Fruit fly (Drosophila melanogaster) whole organism, prepupa: ENCODE results near the gene CG14506.

Experiments
- CG10669 ChIP-seq: fragments of 200-800 bp; sonication (Bioruptor generic); optimal IDR thresholded peaks from 3 replicates; lab custom pipeline; 2018; ENCODE audit warnings: missing biosample characterization, mild to moderate bottlenecking, missing genetic modification characterization, moderate library complexity
- CG6276 ChIP-seq: fragments of 200-800 bp; sonication (Bioruptor generic); optimal IDR thresholded peaks from 2 replicates; lab custom pipeline; 2017; ENCODE audit warnings: missing biosample characterization, mild to moderate bottlenecking, missing genetic modification characterization
- CG6808 ChIP-seq: fragments of 200-800 bp; sonication (Bioruptor generic); optimal IDR thresholded peaks from 3 replicates; lab custom pipeline; 2017; ENCODE audit warnings: missing biosample characterization, missing genetic modification characterization, mild to moderate bottlenecking, moderate library complexity, missing genetic modification reagents
- CG7368 ChIP-seq: fragments of 200-800 bp; sonication (Bioruptor generic); optimal IDR thresholded peaks from 3 replicates; lab custom pipeline; 2016; ENCODE audit warnings: missing biosample characterization, missing genetic modification characterization
- Eip75B ChIP-seq: fragments of 200-800 bp; sonication (Bioruptor generic); optimal IDR thresholded peaks from 3 replicates; lab custom pipeline; 2016; ENCODE audit warnings: missing biosample characterization, missing genetic modification characterization
- Eip93F ChIP-seq: fragments of 200-800 bp; sonication (Bioruptor generic); optimal IDR thresholded peaks from 2 replicates; lab custom pipeline; 2016; ENCODE audit warnings: missing biosample characterization, mild to moderate bottlenecking, missing genetic modification characterization
- Gug ChIP-seq: fragments of 200-800 bp; sonication (Bioruptor generic); IDR thresholded peaks from 2 replicates; pipeline ENCODE4 v1.3.6; 2022; ENCODE audit warnings: missing biosample characterization, missing genetic modification characterization
- Hr38 ChIP-seq: sonication (Bioruptor generic); optimal IDR thresholded peaks from 2 replicates; lab custom pipeline; 2016; ENCODE audit warnings: missing biosample characterization, missing genetic modification characterization
- acj6 ChIP-seq: fragments of 200-800 bp; sonication (Bioruptor generic); optimal IDR thresholded peaks from 3 replicates; lab custom pipeline; 2016; ENCODE audit warnings: missing biosample characterization, missing genetic modification characterization
- fd59A ChIP-seq: fragments of 200-800 bp; sonication (Bioruptor generic); optimal IDR thresholded peaks from 2 replicates; lab custom pipeline; 2017; ENCODE audit warnings: missing biosample characterization, mild to moderate bottlenecking, missing genetic modification characterization, missing genetic modification reagents

DNA sequence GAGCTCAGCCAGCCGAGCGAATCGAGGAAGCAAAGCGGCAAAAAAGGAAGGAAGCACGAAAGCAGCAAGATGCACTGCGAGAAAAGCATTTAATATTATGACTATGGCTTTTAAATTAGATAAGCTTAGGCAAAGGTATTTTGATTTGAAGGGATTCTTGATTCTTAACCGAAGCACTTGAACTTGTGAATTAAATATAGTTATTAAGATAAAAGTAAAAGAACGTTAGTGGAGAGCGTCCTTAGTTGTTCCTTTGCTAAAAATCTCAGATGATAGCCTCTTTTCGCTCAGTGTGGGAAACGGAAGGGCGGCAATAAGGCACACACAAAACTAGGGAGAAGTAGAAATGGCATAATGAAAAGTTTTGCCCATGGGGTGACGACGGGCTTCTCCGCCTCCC lies 27.8 kb downstream of the CG14506 start:
- TF ChIP-seq CG6276 (GFP tag; lab: Kevin White, UChicago), result no peak
- no peak for TF ChIP-seq CG6808
- TF ChIP-seq Hr38 (GFP tag; lab: Kevin White, UChicago), result no peak
- TF ChIP-seq Eip93F (GFP tag; lab: Kevin White, UChicago), result no peak
- TF ChIP-seq CG10669, result no peak
- no peak for TF ChIP-seq CG7368 (GFP tag; lab: Kevin White, UChicago)
- TF ChIP-seq Gug, result no peak
- TF ChIP-seq acj6 (GFP tag; lab: Kevin White, UChicago), result no peak
- no peak for TF ChIP-seq fd59A (GFP tag; lab: Kevin White, UChicago)
- no peak for TF ChIP-seq Eip75B (GFP tag; lab: Kevin White, UChicago)
